Worm (Caenorhabditis elegans) whole organism, L4/young adult: ENCODE data around the gene emb-8.

Experiments used
- W03F9.2 ChIP-seq: fragments of 150-350 bp; optimal IDR thresholded peaks from 2 replicates; lab custom pipeline; 2014; ENCODE audit warnings: missing biosample characterization, missing genetic modification characterization
- dao-5 ChIP-seq: sonication (generic microtip); optimal IDR thresholded peaks from 2 replicates; lab custom pipeline; 2016; ENCODE audit warnings: missing genotype, missing genetic modification characterization, moderate library complexity, missing compliant biosample characterization
- him-1 ChIP-seq: sonication (generic microtip); optimal IDR thresholded peaks from 2 replicates; lab custom pipeline; 2016; ENCODE audit warnings: missing genotype, missing genetic modification reagents, missing genetic modification characterization, missing compliant biosample characterization

DNA sequence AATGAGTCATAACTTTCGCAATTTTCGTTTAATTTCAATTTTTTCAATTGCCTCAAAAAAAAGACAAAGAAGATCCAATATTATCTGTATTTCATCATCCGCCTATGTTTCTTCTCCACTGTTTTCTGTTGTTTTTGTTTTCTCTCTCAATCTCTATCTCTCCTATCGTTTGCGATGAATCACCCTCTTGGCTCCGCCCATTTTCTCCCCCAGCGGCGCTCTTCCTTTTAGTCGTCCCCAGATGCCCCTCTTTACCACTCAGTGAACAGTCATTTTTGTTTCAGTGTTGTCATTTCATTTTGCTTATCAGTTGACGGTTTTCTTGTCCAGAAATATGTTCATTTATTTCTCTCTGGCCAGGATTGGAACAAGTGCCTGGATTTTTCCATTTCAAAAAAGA is 25.4 kb upstream of the emb-8 start:
- TF ChIP-seq him-1 (no peak), dao-5 (tag; lab: Kevin White, UChicago) (no peak), W03F9.2 (tag; lab: Kevin White, UChicago) (no peak)
